Worm (Caenorhabditis elegans) whole organism, midembryonic: ENCODE data around the gene pvf-1.

Source experiments
- cog-1 ChIP-seq: sonication (generic microtip); optimal IDR thresholded peaks from 2 replicates; lab custom pipeline; 2016; ENCODE audit warnings: missing genetic modification characterization, missing compliant biosample characterization
- ref-1 ChIP-seq: fragments of 200-800 bp; sonication (Bioruptor generic); conservative IDR thresholded peaks from 2 replicates; pipeline ENCODE4 v1.3.6; 2022; ENCODE audit warnings: missing genetic modification reagents, missing genetic modification characterization, missing compliant biosample characterization
- ztf-23 ChIP-seq: fragments of 200-800 bp; sonication (Bioruptor generic); IDR thresholded peaks from 2 replicates; pipeline ENCODE4 v1.3.6; 2022; ENCODE audit warnings: missing genetic modification reagents, missing genetic modification characterization, missing compliant biosample characterization

Gene pvf-1

ce11 chrIII:1777468-1777867, 46.6 kb downstream of the pvf-1 start, which contains the start of gene Y39A3CL.3:
Gene Y39A3CL.3 (plus strand): TSS chrIII:1777802.
- TF ChIP-seq cog-1 (tag; lab: Kevin White, UChicago) (no peak), ref-1 (no peak), ztf-23 (GFP tag; lab: Robert Waterston, UW) (no peak)
